Worm (Caenorhabditis elegans) whole organism, mixed stage, embryonic: ENCODE data around the gene F07D3.3.

ENCODE experiments used
- M03D4.4 ChIP-seq: sonication (generic microtip); optimal IDR thresholded peaks from 2 replicates; lab custom pipeline; 2017; ENCODE audit warnings: mild to moderate bottlenecking, missing genetic modification characterization, missing compliant biosample characterization
- bed-3 ChIP-seq: fragments of 200-800 bp; sonication (Bioruptor generic); optimal IDR thresholded peaks from 3 replicates; lab custom pipeline; 2018; ENCODE audit warnings: mild to moderate bottlenecking, missing genetic modification characterization, moderate library complexity, missing compliant biosample characterization
- ceh-39 ChIP-seq: fragments of 150-350 bp; optimal IDR thresholded peaks from 2 replicates; lab custom pipeline; 2014; ENCODE audit warnings: missing biosample characterization, missing genetic modification characterization
- ceh-43 ChIP-seq: fragments of 200-800 bp; sonication (Bioruptor generic); optimal IDR thresholded peaks from 2 replicates; lab custom pipeline; 2018; ENCODE audit warnings: mild to moderate bottlenecking, missing genetic modification characterization, moderate library complexity, missing compliant biosample characterization
- ceh-83 ChIP-seq: fragments of 200-800 bp; sonication (Bioruptor generic); optimal IDR thresholded peaks from 2 replicates; lab custom pipeline; 2018; ENCODE audit warnings: mild to moderate bottlenecking, missing genetic modification characterization, missing compliant biosample characterization
- ces-1 ChIP-seq: fragments of 150-350 bp; optimal IDR thresholded peaks from 2 replicates; lab custom pipeline; 2014; ENCODE audit warnings: missing biosample characterization, missing genetic modification reagents, missing genetic modification characterization
- cnd-1 ChIP-seq: fragments of 200-800 bp; sonication (Bioruptor generic); optimal IDR thresholded peaks from 2 replicates; lab custom pipeline; 2018; ENCODE audit warnings: mild to moderate bottlenecking, missing genetic modification characterization, missing compliant biosample characterization
- drap-1 ChIP-seq: fragments of 200-800 bp; sonication (Bioruptor generic); optimal IDR thresholded peaks from 3 replicates; lab custom pipeline; 2018; ENCODE audit warnings: mild to moderate bottlenecking, missing genetic modification characterization, missing compliant biosample characterization
- elt-1 ChIP-seq: sonication (generic microtip); optimal IDR thresholded peaks from 2 replicates; lab custom pipeline; 2017; ENCODE audit warnings: missing genetic modification characterization, mild to moderate bottlenecking, missing compliant biosample characterization, antibody characterized with exemption, moderate library complexity, borderline replicate concordance; ENCODE audit not compliant: insufficient read depth
- elt-3 ChIP-seq: fragments of 150-350 bp; optimal IDR thresholded peaks from 2 replicates; lab custom pipeline; 2014; ENCODE audit warnings: missing biosample characterization, missing genetic modification characterization
- flh-1 ChIP-seq: fragments of 200-800 bp; sonication (Bioruptor generic); optimal IDR thresholded peaks from 2 replicates; lab custom pipeline; 2018; ENCODE audit warnings: mild to moderate bottlenecking, missing genetic modification characterization, moderate library complexity, missing compliant biosample characterization
- ham-2 ChIP-seq: fragments of 200-800 bp; sonication (Bioruptor generic); optimal IDR thresholded peaks from 2 replicates; lab custom pipeline; 2018; ENCODE audit warnings: mild to moderate bottlenecking, missing genetic modification characterization, missing compliant biosample characterization
- hlh-1 ChIP-seq: fragments of 150-350 bp; optimal IDR thresholded peaks from 2 replicates; lab custom pipeline; 2014; ENCODE audit warnings: missing biosample characterization, missing genetic modification reagents, missing genetic modification characterization
- lin-13 ChIP-seq: fragments of 150-350 bp; optimal IDR thresholded peaks from 2 replicates; lab custom pipeline; 2014; ENCODE audit warnings: missing biosample characterization, missing genetic modification characterization
- lin-32 ChIP-seq: fragments of 200-800 bp; sonication (Bioruptor generic); optimal IDR thresholded peaks from 2 replicates; lab custom pipeline; 2018; ENCODE audit warnings: mild to moderate bottlenecking, missing genetic modification characterization, missing compliant biosample characterization
- lsy-2 ChIP-seq: fragments of 150-350 bp; optimal IDR thresholded peaks from 2 replicates; lab custom pipeline; 2014; ENCODE audit warnings: missing biosample characterization, missing genetic modification characterization
- mep-1 ChIP-seq: fragments of 150-350 bp; optimal IDR thresholded peaks from 2 replicates; lab custom pipeline; 2017; ENCODE audit warnings: missing biosample characterization, missing genetic modification reagents, missing genetic modification characterization, inconsistent platforms
- mls-2 ChIP-seq: sonication (generic microtip); optimal IDR thresholded peaks from 2 replicates; lab custom pipeline; 2016; ENCODE audit warnings: mild to moderate bottlenecking, missing genetic modification characterization, moderate library complexity, missing compliant biosample characterization
- nhr-2 ChIP-seq: fragments of 150-350 bp; optimal IDR thresholded peaks from 2 replicates; lab custom pipeline; 2014; ENCODE audit warnings: missing biosample characterization, missing genetic modification characterization
- nhr-237 ChIP-seq: fragments of 150-350 bp; optimal IDR thresholded peaks from 2 replicates; lab custom pipeline; 2014; ENCODE audit warnings: missing biosample characterization, missing genetic modification characterization
- nhr-76 ChIP-seq: sonication (generic microtip); optimal IDR thresholded peaks from 2 replicates; lab custom pipeline; 2017; ENCODE audit warnings: missing biosample characterization, missing genetic modification characterization
- pha-4 ChIP-seq: fragments of 150-350 bp; optimal IDR thresholded peaks from 2 replicates; lab custom pipeline; 2018; ENCODE audit warnings: missing biosample characterization, missing genetic modification reagents, missing genetic modification characterization
- sem-2 ChIP-seq: fragments of 200-800 bp; sonication (Bioruptor generic); optimal IDR thresholded peaks from 2 replicates; lab custom pipeline; 2018; ENCODE audit warnings: mild to moderate bottlenecking, missing genetic modification characterization, missing compliant biosample characterization
- sptf-1 ChIP-seq: sonication (generic microtip); optimal IDR thresholded peaks from 2 replicates; lab custom pipeline; 2017; ENCODE audit warnings: mild to moderate bottlenecking, missing genetic modification characterization, moderate library complexity, missing compliant biosample characterization
- tbx-8 ChIP-seq: fragments of 200-800 bp; sonication (Bioruptor generic); optimal IDR thresholded peaks from 2 replicates; lab custom pipeline; 2018; ENCODE audit warnings: mild to moderate bottlenecking, missing genetic modification characterization, moderate library complexity, missing compliant biosample characterization
- unc-120 ChIP-seq: sonication (generic microtip); optimal IDR thresholded peaks from 2 replicates; lab custom pipeline; 2017; ENCODE audit warnings: missing genetic modification characterization, missing compliant biosample characterization; ENCODE audit not compliant: poor library complexity, severe bottlenecking
- unc-39 ChIP-seq: fragments of 150-350 bp; optimal IDR thresholded peaks from 2 replicates; lab custom pipeline; 2014; ENCODE audit warnings: missing biosample characterization, missing genetic modification characterization
- unc-62 ChIP-seq: fragments of 150-350 bp; optimal IDR thresholded peaks from 2 replicates; lab custom pipeline; 2014; ENCODE audit warnings: missing biosample characterization, missing genetic modification reagents, missing genetic modification characterization
- zip-8 ChIP-seq: fragments of 150-350 bp; optimal IDR thresholded peaks from 2 replicates; lab custom pipeline; 2014; ENCODE audit warnings: missing biosample characterization, missing genetic modification characterization
- ztf-11 ChIP-seq: fragments of 150-350 bp; optimal IDR thresholded peaks from 2 replicates; lab custom pipeline; 2014; ENCODE audit warnings: missing biosample characterization, missing genetic modification characterization

Gene F07D3.3

ce11 chrV:9500826-9501451 lies 38.4 kb upstream of the F07D3.3 start, which contains the start of gene swt-5:
Gene swt-5 (plus strand): TSS chrV:9501401.
- TF ChIP-seq ztf-11 (tag; lab: Kevin White, UChicago) (no peak), ham-2 (GFP tag; lab: Kevin White, UChicago) (no peak), cnd-1 (tag; lab: Kevin White, UChicago) (no peak), pha-4 (tag; lab: Kevin White, UChicago) (no peak), ceh-83 (GFP tag; lab: Kevin White, UChicago) (no peak), drap-1 (GFP tag; lab: Kevin White, UChicago) (no peak), lin-32 (GFP tag; lab: Kevin White, UChicago) (no peak), sptf-1 (no peak), unc-39 (tag; lab: Kevin White, UChicago) (no peak), elt-1 (tag; lab: Kevin White, UChicago) (no peak), nhr-76 (tag; lab: Kevin White, UChicago) (no peak)

ce11 chrV:9499295-9499694 lies 36.8 kb upstream of the F07D3.3 start:
- TF ChIP-seq tbx-8 (GFP tag; lab: Kevin White, UChicago) = no peak
- TF ChIP-seq unc-120 (tag; lab: Kevin White, UChicago) = no peak
- TF ChIP-seq ceh-43 (GFP tag; lab: Kevin White, UChicago) = no peak

DNA sequence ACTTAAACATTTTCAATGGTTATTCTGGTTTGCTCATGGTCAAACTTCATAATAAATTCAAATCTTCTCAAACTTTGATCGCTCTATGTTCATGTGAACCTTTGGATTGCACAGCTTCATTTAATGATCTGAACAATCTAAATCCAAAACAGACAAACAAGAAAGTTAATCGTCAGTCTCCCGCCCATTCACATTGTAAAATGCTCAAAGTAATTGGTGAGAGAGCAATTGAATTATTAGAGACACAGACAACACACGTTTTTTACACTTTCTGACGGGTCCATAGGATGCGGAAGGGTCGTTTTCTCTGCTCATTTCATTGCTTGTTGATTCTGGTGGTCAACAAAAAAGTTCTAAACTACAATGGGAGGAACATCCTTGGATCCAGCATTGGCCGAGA lies 34.2 kb upstream of the F07D3.3 start, which contains the start of gene gsnl-1:
Gene gsnl-1, plus strand, starts transcription at position 301 of the 400 bp plus-strand sequence.
- TF ChIP-seq nhr-2 = no peak
- no peak for TF ChIP-seq drap-1 (GFP tag; lab: Kevin White, UChicago)
- no peak for TF ChIP-seq ceh-39 (tag; lab: Kevin White, UChicago)
- no peak for TF ChIP-seq unc-39 (tag; lab: Kevin White, UChicago)
- no peak for TF ChIP-seq tbx-8 (GFP tag; lab: Kevin White, UChicago)
- no peak for TF ChIP-seq lin-13 (tag; lab: Kevin White, UChicago)
- no peak for TF ChIP-seq ceh-83 (GFP tag; lab: Kevin White, UChicago)
- no peak for TF ChIP-seq cnd-1 (tag; lab: Kevin White, UChicago)
- TF ChIP-seq nhr-237 = no peak
- no peak for TF ChIP-seq elt-3
- no peak for TF ChIP-seq mep-1
- TF ChIP-seq bed-3 = no peak
- no peak for TF ChIP-seq sptf-1
- no peak for TF ChIP-seq nhr-76 (tag; lab: Kevin White, UChicago)
- TF ChIP-seq ztf-11 (tag; lab: Kevin White, UChicago) = no peak
- no peak for TF ChIP-seq lsy-2 (tag; lab: Kevin White, UChicago)

- TF ChIP-seq lsy-2 (tag; lab: Kevin White, UChicago) (no peak), flh-1 (GFP tag; lab: Kevin White, UChicago) (no peak), elt-1 (tag; lab: Kevin White, UChicago) (no peak), mls-2 (tag; lab: Kevin White, UChicago) (no peak)
Observed at ce11 chrV:9492460-9492859, 30.0 kb upstream of the F07D3.3 start.

ce11 chrV:9491440-9492160 lies 29.1 kb upstream of the F07D3.3 start, which contains the start of gene K06A4.7:
Gene K06A4.7 (minus strand): TSS chrV:9491490.
- TF ChIP-seq hlh-1 (tag; lab: Kevin White, UChicago) (no peak), lin-13 (tag; lab: Kevin White, UChicago) (no peak), M03D4.4 (tag; lab: Kevin White, UChicago) (no peak), unc-62 (GFP tag; lab: Kevin White, UChicago) (no peak), ces-1 (GFP tag; lab: Kevin White, UChicago) (no peak), unc-39 (tag; lab: Kevin White, UChicago) (no peak), unc-120 (tag; lab: Kevin White, UChicago) (no peak), ceh-83 (GFP tag; lab: Kevin White, UChicago) (no peak), sem-2 (GFP tag; lab: Kevin White, UChicago) (no peak), zip-8 (no peak), bed-3 (no peak), ham-2 (GFP tag; lab: Kevin White, UChicago) (no peak)
